Fruit fly (Drosophila melanogaster) ovary, adult (tissue): ENCODE results near the gene CG12268.

Source experiments
- CG17801 ChIP-seq: fragments of 200-800 bp; optimal IDR thresholded peaks from 2 replicates; lab custom pipeline; 2019; ENCODE audit warnings: missing biosample characterization, mild to moderate bottlenecking, missing genetic modification characterization, moderate library complexity; ENCODE audit not compliant: partially characterized antibody

Gene CG12268

DNA sequence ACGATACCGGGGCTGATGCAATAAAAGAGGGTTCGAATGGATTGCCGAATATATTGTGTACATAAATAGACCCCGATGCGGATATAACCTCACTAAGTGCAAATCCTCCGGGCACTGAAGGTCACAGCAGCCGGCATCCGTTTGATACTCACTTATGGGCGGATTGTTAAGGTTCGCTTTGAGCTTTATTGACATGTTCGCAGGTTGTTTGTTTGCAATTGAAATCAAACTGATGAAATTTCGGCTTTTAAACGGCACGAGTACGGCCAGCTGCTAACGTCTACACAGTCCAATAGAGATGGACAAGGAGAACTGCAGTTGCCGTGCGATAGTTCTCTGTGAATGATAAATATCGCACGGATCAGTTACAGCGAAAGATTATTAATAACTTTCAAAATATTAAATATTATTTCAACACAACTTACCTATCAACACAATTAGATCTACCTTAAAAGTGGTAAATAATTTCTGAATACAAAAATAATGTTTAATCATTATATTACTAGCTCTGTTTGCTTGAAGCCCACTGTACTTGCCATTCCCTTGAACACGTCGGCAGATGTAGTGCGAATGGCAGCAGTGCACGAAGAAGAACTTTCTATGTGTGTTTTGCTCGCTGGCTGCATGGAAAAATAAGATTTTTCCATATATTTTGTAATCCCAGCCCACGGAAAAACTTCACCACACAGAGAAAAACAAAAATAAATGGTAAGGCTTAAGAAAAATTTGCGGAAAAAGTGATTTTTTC, 10.0 kb upstream of the CG12268 start, which contains the start of the genes GluProRS and AP-1sigma:
TSS of gene GluProRS (minus strand) at position 301 of the 748 bp plus-strand sequence.
TSS of gene AP-1sigma (plus strand) at position 561 of the 748 bp plus-strand sequence.
- TF ChIP-seq CG17801, result peak; percentile 88

DNA sequence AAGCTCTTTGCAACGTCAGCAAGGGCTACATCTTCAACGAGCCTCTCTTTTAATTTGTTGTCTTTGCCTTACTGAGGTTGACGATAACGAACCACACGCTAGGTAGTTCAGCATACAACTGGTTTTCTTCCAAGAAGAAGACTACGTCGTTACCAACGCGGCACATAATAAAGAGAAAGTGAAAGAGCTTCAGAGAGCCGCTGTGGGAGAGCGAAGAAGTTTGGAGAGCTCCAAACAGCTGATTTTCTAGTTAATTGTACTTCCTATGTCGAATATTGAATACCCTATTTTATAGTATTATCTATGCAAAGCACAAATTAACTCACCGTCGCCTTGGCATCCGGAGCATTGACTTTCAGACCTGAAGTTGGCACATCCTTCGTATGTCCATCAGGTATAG, 7.2 kb upstream of the CG12268 start:
- TF ChIP-seq CG17801, result peak; percentile 20

dm6 chr3R:23948466-23949413, 516 bp upstream of the CG12268 start:
- TF ChIP-seq CG17801, result no peak

- no peak for TF ChIP-seq CG17801
Observed at dm6 chr3R:23947002-23947401, 1.2 kb downstream of the CG12268 start.

DNA sequence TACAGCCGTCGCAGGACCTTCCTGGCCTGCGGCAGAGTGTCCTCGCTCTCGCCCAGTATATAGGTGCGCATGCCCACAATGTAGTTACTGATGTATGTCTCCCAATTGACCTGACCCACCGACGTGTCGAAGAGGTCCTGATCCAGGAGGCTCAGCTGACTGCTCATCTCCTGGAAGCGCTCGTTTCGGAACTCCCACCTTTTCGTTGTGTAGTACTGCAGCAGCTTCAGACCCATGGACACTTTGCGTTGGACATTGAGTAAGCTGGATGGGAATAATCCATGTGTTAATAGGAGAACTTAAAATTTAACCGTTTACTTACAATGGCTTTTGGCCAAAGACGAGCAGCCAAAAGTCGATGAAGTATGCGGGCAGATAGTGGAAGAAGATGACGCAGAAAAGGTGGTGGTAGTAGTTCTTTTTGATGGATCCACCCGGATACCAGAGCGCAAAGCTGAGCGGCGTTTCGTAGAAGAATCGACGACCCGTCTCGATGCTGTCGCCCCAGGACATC, 4.3 kb downstream of the CG12268 start:
- TF ChIP-seq CG17801, result no peak

dm6 chr3R:23942965-23943413, 5.2 kb downstream of the CG12268 start, which contains the start of gene Gdh:
Gene Gdh (minus strand): TSS chr3R:23943101.
- TF ChIP-seq CG17801, result peak; percentile 69

- TF ChIP-seq CG17801, result no peak
Observed at dm6 chr3R:23942550-23942949, 5.7 kb downstream of the CG12268 start.

- no peak for TF ChIP-seq CG17801
Observed at dm6 chr3R:23941643-23942424, 6.4 kb downstream of the CG12268 start.

dm6 chr3R:23940840-23941364, 7.3 kb downstream of the CG12268 start:
- TF ChIP-seq CG17801, result no peak

dm6 chr3R:23939921-23940839, 8.0 kb downstream of the CG12268 start:
- no peak for TF ChIP-seq CG17801

dm6 chr3R:23938564-23939122, 9.6 kb downstream of the CG12268 start:
- TF ChIP-seq CG17801, result no peak

dm6 chr3R:23933684-23934575, 14.3 kb downstream of the CG12268 start, which contains the start of gene CG5854:
Gene CG5854 (plus strand): TSS chr3R:23933912.
- peak; percentile 37 for TF ChIP-seq CG17801

DNA sequence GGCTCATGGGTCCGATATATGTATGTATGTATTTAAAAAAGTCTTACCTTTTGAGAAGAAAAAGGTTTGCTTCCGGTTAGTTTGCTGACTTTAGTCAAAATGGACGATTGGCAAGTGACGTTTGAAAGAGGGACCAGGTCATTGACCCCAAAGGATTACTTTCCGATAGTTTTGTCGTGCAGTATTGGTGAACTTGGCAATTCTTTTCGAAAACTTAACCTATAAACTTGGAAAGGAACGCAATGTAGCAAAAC, 14.9 kb downstream of the CG12268 start, which contains the start of gene RpS19b:
TSS of gene RpS19b (minus strand) at position 101 of the 254 bp plus-strand sequence.
- TF ChIP-seq CG17801, result no peak
